Worm (Caenorhabditis elegans) whole organism, late embryonic: ENCODE results near the gene abu-2.
"Not testable (repeated sequence)": the region's sequence is repeated elsewhere in the genome, so short reads cannot be mapped to it uniquely, and the experiment has no call there.

Source experiments
- C08G9.2 ChIP-seq: sonication (generic microtip); optimal IDR thresholded peaks from 2 replicates; lab custom pipeline; 2016; ENCODE audit warnings: mild to moderate bottlenecking, missing genetic modification characterization, moderate library complexity, missing compliant biosample characterization
- C38D4.7 ChIP-seq: fragments of 200-800 bp; sonication (Bioruptor generic); optimal IDR thresholded peaks from 2 replicates; lab custom pipeline; 2018; ENCODE audit warnings: mild to moderate bottlenecking, missing genetic modification characterization, moderate library complexity, missing compliant biosample characterization
- F13H6.1 ChIP-seq: sonication (generic microtip); optimal IDR thresholded peaks from 2 replicates; lab custom pipeline; 2016; ENCODE audit warnings: missing genetic modification characterization, missing compliant biosample characterization
- T23F11.4 ChIP-seq: fragments of 200-800 bp; sonication (Bioruptor generic); optimal IDR thresholded peaks from 2 replicates; lab custom pipeline; 2018; ENCODE audit warnings: mild to moderate bottlenecking, missing genetic modification characterization, missing compliant biosample characterization
- ahr-1 ChIP-seq: sonication (generic microtip); optimal IDR thresholded peaks from 2 replicates; lab custom pipeline; 2016; ENCODE audit warnings: missing genetic modification characterization, missing compliant biosample characterization
- ceh-14 ChIP-seq: sonication (generic microtip); optimal IDR thresholded peaks from 2 replicates; lab custom pipeline; 2016; ENCODE audit warnings: missing genotype, missing genetic modification characterization, missing compliant biosample characterization
- ceh-18 ChIP-seq: sonication (generic microtip); optimal IDR thresholded peaks from 2 replicates; lab custom pipeline; 2016; ENCODE audit warnings: missing genetic modification characterization, missing compliant biosample characterization
- ceh-19 ChIP-seq: fragments of 200-800 bp; sonication (Bioruptor generic); optimal IDR thresholded peaks from 2 replicates; lab custom pipeline; 2018; ENCODE audit warnings: mild to moderate bottlenecking, missing genetic modification characterization, missing compliant biosample characterization
- ceh-2 ChIP-seq: sonication (generic microtip); optimal IDR thresholded peaks from 2 replicates; lab custom pipeline; 2016; ENCODE audit warnings: missing genotype, missing genetic modification characterization, missing compliant biosample characterization
- ceh-22 ChIP-seq: sonication (generic microtip); optimal IDR thresholded peaks from 2 replicates; lab custom pipeline; 2017; ENCODE audit warnings: missing biosample characterization, missing genetic modification characterization
- ceh-31 ChIP-seq: sonication (generic microtip); optimal IDR thresholded peaks from 2 replicates; lab custom pipeline; 2016; ENCODE audit warnings: missing genetic modification characterization, missing compliant biosample characterization
- ceh-45 ChIP-seq: fragments of 200-800 bp; sonication (Bioruptor generic); IDR thresholded peaks from 2 replicates; pipeline ENCODE4 v1.3.6; 2022; ENCODE audit warnings: missing genetic modification reagents, missing genetic modification characterization, missing compliant biosample characterization
- ceh-6 ChIP-seq: fragments of 200-800 bp; sonication (Bioruptor generic); optimal IDR thresholded peaks from 2 replicates; lab custom pipeline; 2018; ENCODE audit warnings: mild to moderate bottlenecking, missing genetic modification characterization, missing compliant biosample characterization
- ceh-9 ChIP-seq: sonication (generic microtip); optimal IDR thresholded peaks from 2 replicates; lab custom pipeline; 2016; ENCODE audit warnings: mild to moderate bottlenecking, missing genetic modification characterization, inconsistent platforms, missing compliant biosample characterization
- che-1 ChIP-seq: sonication (generic microtip); optimal IDR thresholded peaks from 2 replicates; lab custom pipeline; 2016; ENCODE audit warnings: mild to moderate bottlenecking, missing genetic modification characterization, missing compliant biosample characterization
- dve-1 ChIP-seq: sonication (generic microtip); optimal IDR thresholded peaks from 2 replicates; lab custom pipeline; 2017; ENCODE audit warnings: antibody characterized with exemption, mild to moderate bottlenecking, missing genetic modification characterization, missing compliant biosample characterization
- elt-4 ChIP-seq: sonication (generic microtip); optimal IDR thresholded peaks from 2 replicates; lab custom pipeline; 2016; ENCODE audit warnings: missing genetic modification characterization, missing compliant biosample characterization
- fax-1 ChIP-seq: sonication (generic microtip); optimal IDR thresholded peaks from 2 replicates; lab custom pipeline; 2016; ENCODE audit warnings: missing genotype, missing genetic modification characterization, missing compliant biosample characterization
- hlh-8 ChIP-seq: sonication (generic microtip); optimal IDR thresholded peaks from 2 replicates; lab custom pipeline; 2016; ENCODE audit warnings: missing genotype, missing genetic modification characterization, missing compliant biosample characterization
- madf-2 ChIP-seq: sonication (generic microtip); optimal IDR thresholded peaks from 2 replicates; lab custom pipeline; 2017; ENCODE audit warnings: missing genetic modification characterization, missing compliant biosample characterization
- mec-3 ChIP-seq: sonication (generic microtip); optimal IDR thresholded peaks from 2 replicates; lab custom pipeline; 2016; ENCODE audit warnings: borderline replicate concordance, missing genetic modification characterization, missing compliant biosample characterization
- nfya-1 ChIP-seq: sonication (generic microtip); optimal IDR thresholded peaks from 2 replicates; lab custom pipeline; 2017; ENCODE audit warnings: missing genetic modification characterization, mild to moderate bottlenecking, missing compliant biosample characterization, antibody characterized with exemption, moderate library complexity
- nhr-11 ChIP-seq: fragments of 150-350 bp; optimal IDR thresholded peaks from 2 replicates; lab custom pipeline; 2014; ENCODE audit warnings: missing biosample characterization, missing genetic modification characterization
- nhr-232 ChIP-seq: sonication (generic microtip); optimal IDR thresholded peaks from 2 replicates; lab custom pipeline; 2016; ENCODE audit warnings: missing genetic modification characterization, missing compliant biosample characterization
- odd-2 ChIP-seq: sonication (generic microtip); optimal IDR thresholded peaks from 2 replicates; lab custom pipeline; 2017; ENCODE audit warnings: antibody characterized with exemption, mild to moderate bottlenecking, missing genetic modification characterization, missing compliant biosample characterization
- pag-3 ChIP-seq: sonication (generic microtip); optimal IDR thresholded peaks from 2 replicates; lab custom pipeline; 2016; ENCODE audit warnings: missing compliant biosample characterization, missing genetic modification characterization, borderline replicate concordance
- pax-1 ChIP-seq: fragments of 150-350 bp; optimal IDR thresholded peaks from 2 replicates; lab custom pipeline; 2014; ENCODE audit warnings: missing biosample characterization, missing genetic modification characterization
- pqm-1 ChIP-seq: sonication (generic microtip); optimal IDR thresholded peaks from 2 replicates; lab custom pipeline; 2016; ENCODE audit warnings: missing genetic modification characterization, missing compliant biosample characterization
- pros-1 ChIP-seq: fragments of 150-350 bp; optimal IDR thresholded peaks from 2 replicates; lab custom pipeline; 2014; ENCODE audit warnings: missing biosample characterization, missing genetic modification reagents, missing genetic modification characterization
- sdc-2 ChIP-seq: sonication (generic microtip); optimal IDR thresholded peaks from 2 replicates; lab custom pipeline; 2016; ENCODE audit warnings: missing genotype, missing genetic modification characterization, missing compliant biosample characterization
- sox-2 ChIP-seq: fragments of 200-800 bp; sonication (Bioruptor generic); IDR thresholded peaks from 2 replicates; pipeline ENCODE4 v1.3.6; 2022; ENCODE audit warnings: missing genetic modification reagents, missing genetic modification characterization, missing compliant biosample characterization
- sox-4 ChIP-seq: sonication (generic microtip); optimal IDR thresholded peaks from 2 replicates; lab custom pipeline; 2017; ENCODE audit warnings: mild to moderate bottlenecking, missing genetic modification characterization, inconsistent platforms, missing compliant biosample characterization
- syd-9 ChIP-seq: sonication (generic microtip); optimal IDR thresholded peaks from 2 replicates; lab custom pipeline; 2016; ENCODE audit warnings: mild to moderate bottlenecking, missing genetic modification characterization, moderate library complexity, missing compliant biosample characterization
- ttx-3 ChIP-seq: sonication (generic microtip); optimal IDR thresholded peaks from 2 replicates; lab custom pipeline; 2016; ENCODE audit warnings: missing genetic modification reagents, missing genetic modification characterization, missing compliant biosample characterization
- unc-42 ChIP-seq: sonication (generic microtip); optimal IDR thresholded peaks from 2 replicates; lab custom pipeline; 2016; ENCODE audit warnings: missing genotype, missing genetic modification characterization, missing compliant biosample characterization
- zip-5 ChIP-seq: sonication (generic microtip); optimal IDR thresholded peaks from 2 replicates; lab custom pipeline; 2016; ENCODE audit warnings: missing genetic modification characterization, missing compliant biosample characterization
- ztf-16 ChIP-seq: sonication (generic microtip); optimal IDR thresholded peaks from 2 replicates; lab custom pipeline; 2017; ENCODE audit warnings: missing genetic modification characterization, missing compliant biosample characterization

The abu-2 gene

ce11 chrX:1437097-1437496 lies 26.6 kb upstream of the abu-2 start:
- TF ChIP-seq ttx-3 (tag; lab: Kevin White, UChicago) (no peak), nfya-1 (peak; percentile 27), unc-42 (tag; lab: Kevin White, UChicago) (peak; percentile 8), T23F11.4 (GFP tag; lab: Kevin White, UChicago) (no peak), sdc-2 (tag; lab: Kevin White, UChicago) (peak; percentile 97)

- not testable (repeated sequence) for TF ChIP-seq ceh-18 (tag; lab: Kevin White, UChicago); sox-2 (GFP tag; lab: Robert Waterston, UW); ceh-6 (GFP tag; lab: Kevin White, UChicago)
Observed at ce11 chrX:1430707-1431106, 20.3 kb upstream of the abu-2 start, which contains the start of gene F19G12.1. F19G12.1 (plus strand) TSS chrX:1431007.

ce11 chrX:1426425-1426824 lies 16.0 kb upstream of the abu-2 start, which contains the start of gene F19G12.11:
F19G12.11 (minus strand) TSS chrX:1426525.
- TF ChIP-seq unc-42 (tag; lab: Kevin White, UChicago) (no peak), che-1 (tag; lab: Kevin White, UChicago) (no peak), C38D4.7 (GFP tag; lab: Kevin White, UChicago) (no peak), dve-1 (no peak), T23F11.4 (GFP tag; lab: Kevin White, UChicago) (no peak), sox-4 (tag; lab: Kevin White, UChicago) (no peak), ahr-1 (no peak), fax-1 (tag; lab: Kevin White, UChicago) (no peak), ceh-22 (tag; lab: Kevin White, UChicago) (no peak), ceh-2 (tag; lab: Kevin White, UChicago) (no peak), hlh-8 (tag; lab: Kevin White, UChicago) (no peak), ztf-16 (tag; lab: Kevin White, UChicago) (no peak), odd-2 (tag; lab: Kevin White, UChicago) (no peak), ceh-14 (no peak), pqm-1 (tag; lab: Kevin White, UChicago) (no peak), nhr-11 (tag; lab: Kevin White, UChicago) (no peak), nhr-232 (tag; lab: Kevin White, UChicago) (no peak)

- TF ChIP-seq odd-2 (tag; lab: Kevin White, UChicago) (no peak), unc-42 (tag; lab: Kevin White, UChicago) (no peak), ceh-31 (tag; lab: Kevin White, UChicago) (no peak), zip-5 (tag; lab: Kevin White, UChicago) (no peak), fax-1 (tag; lab: Kevin White, UChicago) (no peak), ceh-19 (GFP tag; lab: Kevin White, UChicago) (no peak), elt-4 (tag; lab: Kevin White, UChicago) (no peak), ceh-9 (no peak), sdc-2 (tag; lab: Kevin White, UChicago) (no peak)
Observed at ce11 chrX:1424509-1424908, 14.1 kb upstream of the abu-2 start, which contains the start of gene F19G12.3. F19G12.3 (plus strand) TSS chrX:1424809.

DNA sequence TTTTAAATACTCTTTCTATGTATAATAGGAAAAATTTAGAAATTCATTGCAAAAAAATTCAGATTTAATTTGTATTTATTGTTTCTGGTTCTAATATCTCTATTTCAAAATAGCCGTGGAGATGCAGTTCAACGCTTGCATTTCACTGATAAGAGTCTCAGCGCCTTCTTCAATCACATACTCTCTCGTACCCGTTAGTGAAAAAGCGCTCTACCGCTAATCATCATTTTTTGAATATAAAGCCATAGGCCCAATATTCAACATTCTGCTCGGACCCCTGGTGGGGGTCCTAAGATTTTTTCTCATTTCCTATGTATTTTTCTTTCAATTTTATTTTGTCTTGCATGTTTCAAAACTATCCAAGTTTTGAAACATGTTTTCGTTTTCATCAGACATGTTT lies 10.1 kb upstream of the abu-2 start:
- TF ChIP-seq F13H6.1 (tag; lab: Kevin White, UChicago) (no peak), ceh-2 (tag; lab: Kevin White, UChicago) (no peak), ceh-22 (tag; lab: Kevin White, UChicago) (no peak), C08G9.2 (tag; lab: Kevin White, UChicago) (no peak), pax-1 (no peak), syd-9 (no peak), T23F11.4 (GFP tag; lab: Kevin White, UChicago) (no peak), pqm-1 (tag; lab: Kevin White, UChicago) (no peak), fax-1 (tag; lab: Kevin White, UChicago) (no peak), ceh-6 (GFP tag; lab: Kevin White, UChicago) (no peak), pros-1 (tag; lab: Kevin White, UChicago) (no peak), che-1 (tag; lab: Kevin White, UChicago) (no peak), mec-3 (tag; lab: Kevin White, UChicago) (no peak), madf-2 (tag; lab: Kevin White, UChicago) (no peak), pag-3 (tag; lab: Kevin White, UChicago) (no peak), ceh-45 (GFP tag; lab: Robert Waterston, UW) (no peak)
- TF ChIP-seq, all 69 proteins: peak for 0
